Worm (Caenorhabditis elegans) whole organism, L1 larva: ENCODE results near the gene ldp-1.

Source experiments
- ama-1 ChIP-seq: fragments of 150-350 bp; optimal IDR thresholded peaks from 2 replicates; lab custom pipeline; 2014
- elt-2 ChIP-seq: sonication (generic microtip); optimal IDR thresholded peaks from 2 replicates; lab custom pipeline; 2016; ENCODE audit warnings: missing genetic modification characterization, mild to moderate bottlenecking, inconsistent platforms, missing compliant biosample characterization, missing genetic modification reagents
- elt-3 ChIP-seq, 6 experiments: fragments of 150-350 bp in 1 of 6; sonication (generic microtip); optimal IDR thresholded peaks; 2 replicates each; lab custom pipeline; 2017 to 2018; ENCODE audit warnings: missing biosample characterization in 6 of 6, missing genetic modification characterization in 6 of 6, inconsistent platforms in 1 of 6
- fkh-10 ChIP-seq: sonication (generic microtip); optimal IDR thresholded peaks from 2 replicates; lab custom pipeline; 2017; ENCODE audit warnings: missing biosample characterization, missing genetic modification reagents, missing genetic modification characterization
- isw-1 ChIP-seq: fragments of 200-800 bp; sonication (Bioruptor generic); IDR thresholded peaks from 2 replicates; pipeline ENCODE4 v1.3.6; 2022; ENCODE audit warnings: missing genetic modification characterization, missing compliant biosample characterization
- jun-1 ChIP-seq: fragments of 150-350 bp; optimal IDR thresholded peaks from 2 replicates; lab custom pipeline; 2014; ENCODE audit warnings: missing biosample characterization, missing genetic modification reagents, missing genetic modification characterization
- lin-39 ChIP-seq: fragments of 150-350 bp; optimal IDR thresholded peaks from 2 replicates; lab custom pipeline; 2014; ENCODE audit warnings: missing biosample characterization, missing genetic modification reagents, missing genetic modification characterization
- nhr-237 ChIP-seq: fragments of 150-350 bp; optimal IDR thresholded peaks from 2 replicates; lab custom pipeline; 2014; ENCODE audit warnings: missing biosample characterization, missing genetic modification characterization
- nhr-76 ChIP-seq: sonication (generic microtip); optimal IDR thresholded peaks from 2 replicates; lab custom pipeline; 2017; ENCODE audit warnings: missing biosample characterization, missing genetic modification characterization
- pqm-1 ChIP-seq: sonication (generic microtip); optimal IDR thresholded peaks from 3 replicates; lab custom pipeline; 2017; ENCODE audit warnings: missing biosample characterization, missing genetic modification characterization
- unc-86 ChIP-seq: sonication (generic microtip); optimal IDR thresholded peaks from 2 replicates; lab custom pipeline; 2016; ENCODE audit warnings: missing genetic modification characterization, missing compliant biosample characterization
- ztf-11 ChIP-seq, 2 experiments: sonication (generic microtip); optimal IDR thresholded peaks; 2 replicates each; lab custom pipeline; 2016 to 2017; ENCODE audit warnings: missing genetic modification characterization in 2 of 2, missing biosample characterization in 1 of 2, missing compliant biosample characterization in 1 of 2

- no peak for TF ChIP-seq nhr-76 (tag; lab: Kevin White, UChicago)
- no peak for TF ChIP-seq elt-2 (tag; lab: Kevin White, UChicago)
- no peak for TF ChIP-seq unc-86 (tag; lab: Kevin White, UChicago)
- no peak for TF ChIP-seq fkh-10 (GFP tag; lab: Kevin White, UChicago)
- no peak for TF ChIP-seq pqm-1 (tag; lab: Kevin White, UChicago)
- no peak for TF ChIP-seq isw-1 (GFP tag; lab: Robert Waterston, UW)
- no peak for TF ChIP-seq elt-3 (tag; optimal IDR thresholded peaks at IDR 0.05; lab: Kevin White, UChicago)
- no peak for TF ChIP-seq ama-1
- TF ChIP-seq jun-1 (tag; lab: Kevin White, UChicago) = no peak
- no peak for TF ChIP-seq ztf-11 (tag; optimal IDR thresholded peaks at IDR 0.05; lab: Kevin White, UChicago)
- TF ChIP-seq nhr-237 (tag; lab: Kevin White, UChicago) = no peak
- TF ChIP-seq lin-39 (tag; lab: Kevin White, UChicago) = no peak
These were observed 47.1 kb downstream of the ldp-1 start for ce11 chrV:2174465-2174864.
